Worm (Caenorhabditis elegans) whole organism, early embryonic: ENCODE results near the gene F43C11.10.

Experiments used
- B0310.2 ChIP-seq: sonication (generic microtip); optimal IDR thresholded peaks from 2 replicates; lab custom pipeline; 2016; ENCODE audit warnings: mild to moderate bottlenecking, missing genetic modification characterization, missing compliant biosample characterization
- F13C5.2 ChIP-seq: sonication (generic microtip); optimal IDR thresholded peaks from 2 replicates; lab custom pipeline; 2017; ENCODE audit warnings: mild to moderate bottlenecking, missing genetic modification characterization, inconsistent platforms, missing compliant biosample characterization
- ama-1 ChIP-seq: fragments of 150-350 bp; optimal IDR thresholded peaks from 2 replicates; lab custom pipeline; 2014
- ceh-36 ChIP-seq: sonication (generic microtip); optimal IDR thresholded peaks from 2 replicates; lab custom pipeline; 2016; ENCODE audit warnings: missing genetic modification characterization, inconsistent platforms, missing compliant biosample characterization
- flt-1 ChIP-seq: fragments of 200-800 bp; sonication (Bioruptor generic); IDR thresholded peaks from 2 replicates; pipeline ENCODE4 v1.3.6; 2022; ENCODE audit warnings: missing genetic modification characterization, missing compliant biosample characterization
- hmbx-1 ChIP-seq: sonication (generic microtip); optimal IDR thresholded peaks from 2 replicates; lab custom pipeline; 2016; ENCODE audit warnings: mild to moderate bottlenecking, missing genetic modification characterization, missing compliant biosample characterization
- hmg-4 ChIP-seq: fragments of 200-800 bp; sonication (Bioruptor generic); optimal IDR thresholded peaks from 2 replicates; lab custom pipeline; 2018; ENCODE audit warnings: mild to moderate bottlenecking, missing genetic modification characterization, missing compliant biosample characterization
- tbx-37 ChIP-seq: fragments of 200-800 bp; sonication (Bioruptor generic); conservative IDR thresholded peaks from 2 replicates; pipeline ENCODE4 v1.3.6; 2022; ENCODE audit warnings: missing genetic modification reagents, missing genetic modification characterization, missing compliant biosample characterization
- tra-4 ChIP-seq: sonication (generic microtip); optimal IDR thresholded peaks from 2 replicates; lab custom pipeline; 2017; ENCODE audit warnings: missing genetic modification characterization, missing compliant biosample characterization

- TF ChIP-seq tbx-37 (GFP tag; lab: Robert Waterston, UW) (no peak), flt-1 (GFP tag; lab: Robert Waterston, UW) (no peak), B0310.2 (tag; lab: Kevin White, UChicago) (no peak), F13C5.2 (tag; lab: Kevin White, UChicago) (no peak), ama-1 (no peak), hmbx-1 (tag; lab: Kevin White, UChicago) (no peak), ceh-36 (tag; lab: Kevin White, UChicago) (no peak), hmg-4 (GFP tag; lab: Kevin White, UChicago) (no peak), tra-4 (tag; lab: Kevin White, UChicago) (no peak)
Measured at ce11 chrII:2390884-2391283, 38.4 kb upstream of the F43C11.10 start, which contains the start of gene F16G10.10.
